Fruit fly (Drosophila melanogaster) whole organism, embryonic: ENCODE data around the gene flfl.

Experiments
- Atf6 ChIP-seq: fragments of 200-800 bp; sonication (Bioruptor generic); IDR thresholded peaks from 2 replicates; pipeline ENCODE4 v1.3.6; 2022; ENCODE audit warnings: missing biosample characterization, missing genetic modification characterization
- Awh ChIP-seq: fragments of 200-800 bp; sonication (Bioruptor generic); IDR thresholded peaks from 2 replicates; pipeline ENCODE4, ENCODE4 v1.3.6; 2022; ENCODE audit warnings: missing biosample characterization, missing genetic modification characterization
- CG10654 ChIP-seq: fragments of 200-800 bp; sonication (Bioruptor generic); optimal IDR thresholded peaks from 2 replicates; lab custom pipeline; 2016; ENCODE audit warnings: missing biosample characterization, missing genetic modification characterization
- CG12071 ChIP-seq: fragments of 200-800 bp; sonication (Bioruptor generic); optimal IDR thresholded peaks from 3 replicates; lab custom pipeline; 2018; ENCODE audit warnings: missing biosample characterization, mild to moderate bottlenecking, missing genetic modification characterization
- CG12104 ChIP-seq: fragments of 200-800 bp; sonication (Bioruptor generic); optimal IDR thresholded peaks from 3 replicates; lab custom pipeline; 2016; ENCODE audit warnings: missing biosample characterization, missing genetic modification characterization
- CG12391 ChIP-seq: fragments of 200-800 bp; sonication (Bioruptor generic); optimal IDR thresholded peaks from 3 replicates; lab custom pipeline; 2018; ENCODE audit warnings: missing biosample characterization, mild to moderate bottlenecking, missing genetic modification characterization, moderate library complexity
- CG12659 ChIP-seq: fragments of 200-800 bp; sonication (Bioruptor generic); optimal IDR thresholded peaks from 3 replicates; lab custom pipeline; 2017; ENCODE audit warnings: mild to moderate bottlenecking, missing biosample characterization, missing genetic modification reagents, missing genetic modification characterization
- CG12769 ChIP-seq: fragments of 200-800 bp; sonication (Bioruptor generic); optimal IDR thresholded peaks from 2 replicates; lab custom pipeline; 2019; ENCODE audit warnings: missing biosample characterization, mild to moderate bottlenecking, missing genetic modification characterization, moderate library complexity
- CG13424 ChIP-seq: fragments of 200-800 bp; sonication (Bioruptor generic); optimal IDR thresholded peaks from 2 replicates; lab custom pipeline; 2019; ENCODE audit warnings: missing biosample characterization, mild to moderate bottlenecking, missing genetic modification characterization, moderate library complexity
- CG14014 ChIP-seq: fragments of 200-800 bp; sonication (Bioruptor generic); IDR thresholded peaks from 2 replicates; pipeline ENCODE4 v1.3.6; 2022; ENCODE audit warnings: missing biosample characterization, missing genetic modification characterization
- CG14710 ChIP-seq: fragments of 200-800 bp; sonication (Bioruptor generic); optimal IDR thresholded peaks from 3 replicates; lab custom pipeline; 2019; ENCODE audit warnings: missing biosample characterization, mild to moderate bottlenecking, missing genetic modification characterization, moderate library complexity
- CG16815 ChIP-seq: fragments of 200-800 bp; sonication (Bioruptor generic); optimal IDR thresholded peaks from 3 replicates; lab custom pipeline; 2017; ENCODE audit warnings: missing biosample characterization, mild to moderate bottlenecking, missing genetic modification characterization
- CG2712 ChIP-seq: fragments of 200-800 bp; optimal IDR thresholded peaks from 3 replicates; lab custom pipeline; 2019; ENCODE audit warnings: missing biosample characterization, mild to moderate bottlenecking, missing genetic modification characterization, moderate library complexity
- CG3163 ChIP-seq: fragments of 200-800 bp; sonication (Bioruptor generic); optimal IDR thresholded peaks from 3 replicates; lab custom pipeline; 2016; ENCODE audit warnings: missing biosample characterization, missing genetic modification characterization
- CG34376 ChIP-seq: fragments of 200-800 bp; sonication (Bioruptor generic); optimal IDR thresholded peaks from 2 replicates; lab custom pipeline; 2018; ENCODE audit warnings: missing biosample characterization, mild to moderate bottlenecking, missing genetic modification characterization
- CG3847 ChIP-seq: fragments of 200-800 bp; sonication (Bioruptor generic); IDR thresholded peaks from 2 replicates; pipeline ENCODE4 v1.3.6; 2022; ENCODE audit warnings: missing biosample characterization, missing genetic modification characterization
- CG4820 ChIP-seq: fragments of 200-800 bp; sonication (Bioruptor generic); optimal IDR thresholded peaks from 3 replicates; lab custom pipeline; 2016; ENCODE audit warnings: missing biosample characterization, missing genetic modification characterization
- CG5245 ChIP-seq: fragments of 200-800 bp; sonication (Bioruptor generic); optimal IDR thresholded peaks from 3 replicates; lab custom pipeline; 2016; ENCODE audit warnings: missing biosample characterization, missing genetic modification characterization
- CG8359 ChIP-seq: fragments of 200-800 bp; sonication (Bioruptor generic); optimal IDR thresholded peaks from 2 replicates; lab custom pipeline; 2017; ENCODE audit warnings: missing biosample characterization, mild to moderate bottlenecking, missing genetic modification characterization, borderline replicate concordance
- CG8924 ChIP-seq: fragments of 200-800 bp; optimal IDR thresholded peaks from 3 replicates; lab custom pipeline; 2019; ENCODE audit warnings: missing biosample characterization, mild to moderate bottlenecking, missing genetic modification characterization, moderate library complexity
- CG9215 ChIP-seq: fragments of 200-800 bp; sonication (Bioruptor generic); IDR thresholded peaks from 2 replicates; pipeline ENCODE4 v1.3.6; 2022; ENCODE audit warnings: missing biosample characterization, missing genetic modification characterization
- CG9876 ChIP-seq: fragments of 200-800 bp; sonication (Bioruptor generic); optimal IDR thresholded peaks from 2 replicates; lab custom pipeline; 2016; ENCODE audit warnings: missing biosample characterization, missing genetic modification characterization
- D19B ChIP-seq: fragments of 200-800 bp; sonication (Bioruptor generic); optimal IDR thresholded peaks from 2 replicates; lab custom pipeline; 2017; ENCODE audit warnings: missing biosample characterization, mild to moderate bottlenecking, missing genetic modification characterization
- Dek ChIP-seq: fragments of 200-800 bp; sonication (Bioruptor generic); optimal IDR thresholded peaks from 3 replicates; lab custom pipeline; 2019; ENCODE audit warnings: missing biosample characterization, mild to moderate bottlenecking, missing genetic modification characterization, moderate library complexity
- E2f2 ChIP-seq: fragments of 200-800 bp; sonication (Bioruptor generic); IDR thresholded peaks from 2 replicates; pipeline ENCODE4 v1.3.6; 2022; ENCODE audit warnings: missing biosample characterization, missing genetic modification characterization
- GATAe ChIP-seq: fragments of 200-800 bp; sonication (Bioruptor generic); conservative IDR thresholded peaks from 2 replicates; pipeline ENCODE4 v1.3.6; 2022; ENCODE audit warnings: missing biosample characterization, missing genetic modification characterization
- Hr51 ChIP-seq, 2 experiments: fragments of 200-800 bp; sonication (Bioruptor generic); optimal IDR thresholded peaks; 2 replicates in 1 of 2; 3 replicates in 1 of 2; lab custom pipeline; 2016 to 2018; ENCODE audit warnings: missing biosample characterization in 2 of 2, missing genetic modification characterization in 2 of 2, mild to moderate bottlenecking in 1 of 2, moderate library complexity in 1 of 2
- Max ChIP-seq: fragments of 200-800 bp; sonication (Bioruptor generic); optimal IDR thresholded peaks from 2 replicates; lab custom pipeline; 2016; ENCODE audit warnings: missing biosample characterization, mild to moderate bottlenecking, missing genetic modification characterization
- Sox100B ChIP-seq: fragments of 200-800 bp; sonication (Bioruptor generic); optimal IDR thresholded peaks from 3 replicates; lab custom pipeline; 2018; ENCODE audit warnings: missing biosample characterization, mild to moderate bottlenecking, missing genetic modification characterization
- Usf ChIP-seq: fragments of 200-800 bp; sonication (Bioruptor generic); optimal IDR thresholded peaks from 2 replicates; lab custom pipeline; 2017; ENCODE audit warnings: missing genotype, missing biosample characterization, missing genetic modification characterization
- bsh ChIP-seq, 2 experiments: fragments of 200-800 bp; sonication (Bioruptor generic); optimal IDR thresholded peaks; 2 replicates each; lab custom pipeline; 2017 to 2018; ENCODE audit warnings: mild to moderate bottlenecking in 2 of 2, missing biosample characterization in 2 of 2, missing genetic modification characterization in 2 of 2, moderate library complexity in 1 of 2
- dan ChIP-seq: fragments of 200-800 bp; sonication (Bioruptor generic); IDR thresholded peaks from 2 replicates; pipeline ENCODE4 v1.3.6; 2022; ENCODE audit warnings: missing biosample characterization, missing genetic modification characterization
- dpn ChIP-seq, 2 experiments: fragments of 200-800 bp; sonication (Bioruptor generic); optimal IDR thresholded peaks; 3 replicates each; lab custom pipeline; 2016; ENCODE audit warnings: missing biosample characterization in 2 of 2, missing genetic modification characterization in 2 of 2
- dysf ChIP-seq: fragments of 200-800 bp; sonication (Bioruptor generic); IDR thresholded peaks from 3 replicates; pipeline ENCODE4 v1.3.6; 2022; ENCODE audit warnings: missing biosample characterization, missing genetic modification characterization
- exex ChIP-seq: fragments of 200-800 bp; sonication (Bioruptor generic); optimal IDR thresholded peaks from 4 replicates; lab custom pipeline; 2018; ENCODE audit warnings: missing biosample characterization, mild to moderate bottlenecking, missing genetic modification characterization, moderate library complexity
- eyg ChIP-seq: fragments of 200-800 bp; sonication (Bioruptor generic); optimal IDR thresholded peaks from 3 replicates; lab custom pipeline; 2016; ENCODE audit warnings: missing biosample characterization, missing genetic modification characterization
- fd64A ChIP-seq: fragments of 200-800 bp; sonication (Bioruptor generic); optimal IDR thresholded peaks from 3 replicates; lab custom pipeline; 2018; ENCODE audit warnings: missing biosample characterization, mild to moderate bottlenecking, missing genetic modification characterization
- ftz-f1 ChIP-seq: fragments of 200-800 bp; sonication (Bioruptor generic); optimal IDR thresholded peaks from 2 replicates; lab custom pipeline; 2016; ENCODE audit warnings: missing biosample characterization, missing genetic modification characterization
- gcm2 ChIP-seq: fragments of 200-800 bp; sonication (Bioruptor generic); optimal IDR thresholded peaks from 2 replicates; lab custom pipeline; 2016; ENCODE audit warnings: missing biosample characterization, missing genetic modification characterization
- gro ChIP-seq: fragments of 200-800 bp; sonication (Bioruptor generic); optimal IDR thresholded peaks from 2 replicates; lab custom pipeline; 2016; ENCODE audit warnings: missing biosample characterization, missing genetic modification characterization
- kay ChIP-seq: fragments of 200-800 bp; sonication (Bioruptor generic); optimal IDR thresholded peaks from 2 replicates; lab custom pipeline; 2016; ENCODE audit warnings: missing biosample characterization, missing genetic modification characterization
- pnt ChIP-seq: fragments of 200-800 bp; sonication (Bioruptor generic); optimal IDR thresholded peaks from 3 replicates; lab custom pipeline; 2016; ENCODE audit warnings: missing biosample characterization, missing genetic modification characterization
- rib ChIP-seq: fragments of 200-800 bp; sonication (Bioruptor generic); IDR thresholded peaks from 2 replicates; pipeline ENCODE4 v1.3.6; 2022; ENCODE audit warnings: missing biosample characterization, missing genetic modification characterization
- sens ChIP-seq: fragments of 200-800 bp; sonication (Bioruptor generic); peaks from one replicate; lab custom pipeline; 2016; ENCODE audit warnings: missing biosample characterization, missing genetic modification characterization
- sima ChIP-seq: fragments of 200-800 bp; sonication (Bioruptor generic); optimal IDR thresholded peaks from 2 replicates; lab custom pipeline; 2016; ENCODE audit warnings: missing biosample characterization, missing genetic modification characterization
- tio ChIP-seq: fragments of 200-800 bp; sonication (Bioruptor generic); optimal IDR thresholded peaks from 2 replicates; lab custom pipeline; 2017; ENCODE audit warnings: missing biosample characterization, missing genetic modification characterization, inconsistent platforms
- tll ChIP-seq, 2 experiments: fragments of 200-800 bp in 1 of 2; fragments of >200 bp in 1 of 2; sonication (Bioruptor generic) in 1 of 2; optimal IDR thresholded peaks; 2 replicates each; lab custom pipeline; 2017 to 2019; ENCODE audit warnings: missing biosample characterization in 2 of 2, missing genetic modification characterization in 2 of 2, mild to moderate bottlenecking in 1 of 2, moderate library complexity in 1 of 2
- tna ChIP-seq: fragments of 200-800 bp; sonication (Bioruptor generic); IDR thresholded peaks from 2 replicates; pipeline ENCODE4 v1.3.6; 2022; ENCODE audit warnings: missing biosample characterization, missing genetic modification characterization; ENCODE audit not compliant: partially characterized antibody
- trem ChIP-seq: fragments of 200-800 bp; optimal IDR thresholded peaks from 3 replicates; lab custom pipeline; 2019; ENCODE audit warnings: missing biosample characterization, mild to moderate bottlenecking, missing genetic modification characterization, moderate library complexity
- zfh1 ChIP-seq: fragments of 200-800 bp; sonication (Bioruptor generic); IDR thresholded peaks from 3 replicates; pipeline ENCODE4 v1.3.6; 2022; ENCODE audit warnings: missing biosample characterization, missing genetic modification characterization

Gene flfl

DNA sequence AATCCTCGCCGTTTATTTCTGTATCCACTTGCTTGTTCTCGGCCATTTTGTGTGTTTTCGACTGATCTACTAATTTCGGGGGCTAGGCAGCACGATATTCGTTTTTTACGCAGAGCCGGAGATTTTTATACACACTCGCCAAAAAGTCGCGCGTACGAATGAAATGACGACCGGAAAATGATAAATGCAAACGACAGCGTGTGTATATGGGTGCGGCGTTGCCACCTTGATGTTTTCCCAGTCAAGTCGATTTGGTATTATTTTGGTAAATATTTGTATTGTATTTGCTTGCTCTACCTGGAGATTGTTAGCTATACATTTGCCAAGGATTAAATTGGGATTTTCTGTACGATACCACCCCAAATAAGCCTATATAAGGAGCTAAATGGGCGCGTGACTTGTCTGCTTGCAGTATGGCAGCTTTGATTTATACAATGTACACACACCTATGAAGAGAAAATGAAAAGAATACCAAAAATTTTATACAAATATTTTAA lies 37.8 kb upstream of the flfl start, which contains the start of gene sqd (continued):
- no peak for TF ChIP-seq sima (GFP tag; lab: Kevin White, UChicago)
- 0 out of 2 replicates have a peak, but pooled peaks have one; percentile 25 for TF ChIP-seq CG14014 (GFP tag; lab: Robert Waterston, UW)
- TF ChIP-seq eyg (GFP tag; lab: Kevin White, UChicago), result no peak
- TF ChIP-seq CG16815 (GFP tag; lab: Kevin White, UChicago), result no peak
- TF ChIP-seq CG5245 (GFP tag; lab: Kevin White, UChicago), result no peak
- TF ChIP-seq CG2712 (tag; lab: Kevin White, UChicago), result peak; percentile 10
- TF ChIP-seq tna, result no peak
- TF ChIP-seq CG9876 (GFP tag; lab: Kevin White, UChicago), result peak; percentile 51
- peak; percentile 32 for TF ChIP-seq Sox100B (GFP tag; lab: Kevin White, UChicago)
- TF ChIP-seq GATAe (GFP tag; lab: Robert Waterston, UW), result no peak
- TF ChIP-seq trem (tag; lab: Kevin White, UChicago), result peak; percentile 63
- TF ChIP-seq gcm2 (GFP tag; lab: Kevin White, UChicago), result no peak
- peak; percentile 21 for TF ChIP-seq exex (tag; lab: Kevin White, UChicago)
- peak in 1 of 2 experiments; percentile 11 for TF ChIP-seq tll (GFP tag; optimal IDR thresholded peaks at IDR 0.05; lab: Kevin White, UChicago)
- peak; percentile 10 for TF ChIP-seq kay
- TF ChIP-seq CG13424 (tag; lab: Kevin White, UChicago), result peak; percentile 40
- 0 out of 2 replicates have a peak, but pooled peaks have one; percentile 25 for TF ChIP-seq Awh (GFP tag; lab: Robert Waterston, UW)
- TF ChIP-seq gro (GFP tag; lab: Kevin White, UChicago), result peak; percentile 49
- TF ChIP-seq D19B (GFP tag; lab: Kevin White, UChicago), result peak; percentile 13
- TF ChIP-seq CG12104 (GFP tag; lab: Kevin White, UChicago), result no peak
- peak; percentile 38; the same call in 1 of the 2 replicates for TF ChIP-seq Atf6 (GFP tag; lab: Robert Waterston, UW)
- peak; percentile 11 for TF ChIP-seq fd64A (GFP tag; lab: Kevin White, UChicago)
- peak in 1 of 2 experiments; percentile 27 for TF ChIP-seq Hr51 (GFP tag; optimal IDR thresholded peaks at IDR 0.05; lab: Kevin White, UChicago)
- no peak for TF ChIP-seq CG3163 (GFP tag; lab: Kevin White, UChicago)
- no peak for TF ChIP-seq CG12071 (GFP tag; lab: Kevin White, UChicago)
- TF ChIP-seq Max, result peak; percentile 82
- TF ChIP-seq E2f2, result peak; percentile 45
- peak; percentile 54 for TF ChIP-seq CG34376 (GFP tag; lab: Kevin White, UChicago)
- TF ChIP-seq ftz-f1, result no peak
- TF ChIP-seq CG8924 (tag; lab: Kevin White, UChicago), result peak; percentile 36
- TF ChIP-seq CG10654 (GFP tag; lab: Kevin White, UChicago), result peak; percentile 47
- peak; percentile 22 for TF ChIP-seq CG4820
- no peak for TF ChIP-seq Dek (tag; lab: Kevin White, UChicago)
- TF ChIP-seq pnt (GFP tag; lab: Kevin White, UChicago), result no peak
- peak in 1 of 2 experiments; percentile 42 for TF ChIP-seq bsh (GFP tag; optimal IDR thresholded peaks at IDR 0.05; lab: Kevin White, UChicago)
- TF ChIP-seq CG3847 (GFP tag; lab: Robert Waterston, UW), result peak; percentile 72
- TF ChIP-seq dysf (GFP tag; lab: Robert Waterston, UW), result 0 out of 3 replicates have a peak, but pooled peaks have one; percentile 36
- TF ChIP-seq tio, result no peak
- TF ChIP-seq sens, result peak; percentile 92
- peak; percentile 54 for TF ChIP-seq CG12659 (GFP tag; lab: Kevin White, UChicago)
- peak; percentile 36; the same call in 1 of the 3 replicates for TF ChIP-seq zfh1 (GFP tag; lab: Robert Waterston, UW)
- TF ChIP-seq dan, result no peak
- no peak for TF ChIP-seq Usf (GFP tag; lab: Kevin White, UChicago)
- peak; percentile 64 for TF ChIP-seq CG8359 (GFP tag; lab: Kevin White, UChicago)
- TF ChIP-seq CG14710 (tag; lab: Kevin White, UChicago), result peak; percentile 99
- TF ChIP-seq CG12391 (tag; lab: Kevin White, UChicago), result peak; percentile 29
- TF ChIP-seq CG9215, result no peak
- TF ChIP-seq rib, result no peak
- no peak for TF ChIP-seq CG12769 (tag; lab: Kevin White, UChicago)
- peak; percentile 6 to 20 for TF ChIP-seq dpn (GFP tag; optimal IDR thresholded peaks at IDR 0.05; lab: Kevin White, UChicago)
